Worm (Caenorhabditis elegans) whole organism, L4 larva: ENCODE data around the gene blos-2.

Experiments used
- F44E2.7 ChIP-seq: fragments of 200-800 bp; sonication (Bioruptor generic); IDR thresholded peaks from 2 replicates; pipeline ENCODE4 v2.1.2; 2022; ENCODE audit warnings: missing genetic modification characterization, missing compliant biosample characterization
- R02D3.7 ChIP-seq: fragments of 150-350 bp; sonication (generic microtip); optimal IDR thresholded peaks from 3 replicates; lab custom pipeline; 2014; ENCODE audit warnings: missing biosample characterization, missing genetic modification characterization
- T20F7.1 ChIP-seq: fragments of 200-800 bp; sonication (Bioruptor generic); optimal IDR thresholded peaks from 2 replicates; lab custom pipeline; 2018; ENCODE audit warnings: mild to moderate bottlenecking, missing genetic modification characterization, missing compliant biosample characterization
- ama-1 ChIP-seq: fragments of 150-350 bp; optimal IDR thresholded peaks from 2 replicates; lab custom pipeline; 2014; ENCODE audit warnings: inconsistent platforms, mixed read lengths
- arid-1 ChIP-seq: fragments of 200-800 bp; sonication (Bioruptor generic); conservative IDR thresholded peaks from 2 replicates; pipeline ENCODE4 v1.3.6; 2022; ENCODE audit warnings: missing genetic modification reagents, missing genetic modification characterization, missing compliant biosample characterization
- ceh-20 ChIP-seq: fragments of 200-800 bp; sonication (Bioruptor generic); IDR thresholded peaks from 2 replicates; pipeline ENCODE4 v1.3.6; 2022; ENCODE audit warnings: missing genetic modification reagents, missing genetic modification characterization, missing compliant biosample characterization
- ceh-28 ChIP-seq: fragments of 150-350 bp; optimal IDR thresholded peaks from 2 replicates; lab custom pipeline; 2014; ENCODE audit warnings: missing biosample characterization, missing genetic modification reagents, missing genetic modification characterization
- ceh-32 ChIP-seq: sonication (generic microtip); optimal IDR thresholded peaks from 2 replicates; lab custom pipeline; 2016; ENCODE audit warnings: mild to moderate bottlenecking, missing genetic modification characterization, missing compliant biosample characterization; ENCODE audit not compliant: poor library complexity
- ceh-82 ChIP-seq: sonication (generic microtip); optimal IDR thresholded peaks from 2 replicates; lab custom pipeline; 2017; ENCODE audit warnings: missing biosample characterization, missing genetic modification characterization
- ctbp-1 ChIP-seq: fragments of 200-800 bp; sonication (Bioruptor generic); IDR thresholded peaks from 2 replicates; pipeline ENCODE4 v1.3.6; 2022; ENCODE audit warnings: missing genetic modification reagents, missing genetic modification characterization, missing compliant biosample characterization
- daf-12 ChIP-seq: fragments of 150-350 bp; optimal IDR thresholded peaks from 2 replicates; lab custom pipeline; 2014; ENCODE audit warnings: missing biosample characterization, missing genetic modification reagents, missing genetic modification characterization
- daf-16 ChIP-seq, 3 experiments: sonication (generic microtip); optimal IDR thresholded peaks; 2 replicates each; lab custom pipeline; 2016 to 2017; ENCODE audit warnings: missing genetic modification characterization in 3 of 3, missing genetic modification reagents in 3 of 3, mild to moderate bottlenecking in 2 of 3, missing compliant biosample characterization in 2 of 3, missing biosample characterization in 1 of 3, moderate library complexity in 1 of 3
- daf-19 ChIP-seq: fragments of 200-800 bp; sonication (Bioruptor generic); conservative IDR thresholded peaks from 2 replicates; pipeline ENCODE4 v1.3.6; 2022; ENCODE audit warnings: missing genetic modification characterization, missing compliant biosample characterization
- daf-8 ChIP-seq: fragments of 200-800 bp; sonication (Bioruptor generic); IDR thresholded peaks from 2 replicates; pipeline ENCODE4 v1.3.6; 2022; ENCODE audit warnings: missing genetic modification characterization, missing compliant biosample characterization
- dmd-6 ChIP-seq: fragments of 200-800 bp; sonication (Bioruptor generic); IDR thresholded peaks from 2 replicates; pipeline ENCODE4 v1.3.6; 2022; ENCODE audit warnings: missing genetic modification reagents, missing genetic modification characterization, missing compliant biosample characterization
- dmd-9 ChIP-seq: fragments of 200-800 bp; sonication (Bioruptor generic); IDR thresholded peaks from 2 replicates; pipeline ENCODE4 v1.3.6; 2022; ENCODE audit warnings: missing genetic modification reagents, missing genetic modification characterization, missing compliant biosample characterization
- dpl-1 ChIP-seq: fragments of 150-350 bp; optimal IDR thresholded peaks from 2 replicates; lab custom pipeline; 2014; ENCODE audit warnings: missing biosample characterization, missing genetic modification reagents, missing genetic modification characterization
- dve-1 ChIP-seq: sonication (generic microtip); optimal IDR thresholded peaks from 2 replicates; lab custom pipeline; 2017; ENCODE audit warnings: antibody characterized with exemption, mild to moderate bottlenecking, missing genetic modification characterization, missing compliant biosample characterization; ENCODE audit not compliant: insufficient read depth
- egl-27 ChIP-seq: sonication (generic microtip); optimal IDR thresholded peaks from 3 replicates; lab custom pipeline; 2017; ENCODE audit warnings: missing biosample characterization, missing genetic modification reagents, missing genetic modification characterization
- fkh-10 ChIP-seq: fragments of 150-350 bp; optimal IDR thresholded peaks from 2 replicates; lab custom pipeline; 2014; ENCODE audit warnings: missing biosample characterization, missing genetic modification reagents, missing genetic modification characterization
- gei-8 ChIP-seq: fragments of 200-800 bp; sonication (Bioruptor generic); optimal IDR thresholded peaks from 2 replicates; lab custom pipeline; 2018; ENCODE audit warnings: mild to moderate bottlenecking, missing genetic modification characterization, missing compliant biosample characterization
- hif-1 ChIP-seq, 2 experiments: sonication (generic microtip); optimal IDR thresholded peaks; 2 replicates each; lab custom pipeline; 2016 to 2017; ENCODE audit warnings: missing compliant biosample characterization in 2 of 2, missing genetic modification characterization in 2 of 2, missing genetic modification reagents in 2 of 2, missing genotype in 2 of 2, mild to moderate bottlenecking in 1 of 2
- hlh-11 ChIP-seq: fragments of 200-800 bp; sonication (Bioruptor generic); optimal IDR thresholded peaks from 2 replicates; lab custom pipeline; 2018; ENCODE audit warnings: mild to moderate bottlenecking, missing genetic modification characterization, missing compliant biosample characterization
- hmg-1.1 ChIP-seq: fragments of 200-800 bp; sonication (Bioruptor generic); IDR thresholded peaks from 2 replicates; pipeline ENCODE4 v1.3.6; 2022; ENCODE audit warnings: missing genetic modification reagents, missing genetic modification characterization, missing compliant biosample characterization
- lin-1 ChIP-seq: fragments of 200-800 bp; sonication (Bioruptor generic); IDR thresholded peaks from 2 replicates; pipeline ENCODE4 v1.3.6; 2022; ENCODE audit warnings: missing genetic modification reagents, missing genetic modification characterization, missing compliant biosample characterization
- lin-38 ChIP-seq: fragments of 200-800 bp; sonication (Bioruptor generic); IDR thresholded peaks from 2 replicates; pipeline ENCODE4 v1.3.6; 2022; ENCODE audit warnings: missing genetic modification reagents, missing genetic modification characterization, missing compliant biosample characterization
- lsy-2 ChIP-seq, 2 experiments: fragments of 150-350 bp in 1 of 2; sonication (generic microtip) in 1 of 2; optimal IDR thresholded peaks; 2 replicates each; lab custom pipeline; 2014 to 2017; ENCODE audit warnings: missing biosample characterization in 2 of 2, missing genetic modification characterization in 2 of 2
- mes-2 ChIP-seq: sonication (generic microtip); optimal IDR thresholded peaks from 2 replicates; lab custom pipeline; 2016; ENCODE audit warnings: missing genotype, mild to moderate bottlenecking, missing genetic modification characterization, missing compliant biosample characterization; ENCODE audit not compliant: poor library complexity, severe bottlenecking
- nhr-10 ChIP-seq: fragments of 150-350 bp; optimal IDR thresholded peaks from 2 replicates; lab custom pipeline; 2014; ENCODE audit warnings: missing biosample characterization, missing genetic modification characterization
- nhr-102 ChIP-seq: sonication (generic microtip); optimal IDR thresholded peaks from 2 replicates; lab custom pipeline; 2016; ENCODE audit warnings: mild to moderate bottlenecking, missing genetic modification characterization, moderate library complexity, missing compliant biosample characterization
- nhr-11 ChIP-seq: fragments of 150-350 bp; optimal IDR thresholded peaks from 2 replicates; lab custom pipeline; 2014; ENCODE audit warnings: missing biosample characterization, missing genetic modification characterization
- nhr-25 ChIP-seq: sonication (generic microtip); optimal IDR thresholded peaks from 2 replicates; lab custom pipeline; 2017; ENCODE audit warnings: missing genetic modification characterization, mild to moderate bottlenecking, missing compliant biosample characterization, antibody characterized with exemption, moderate library complexity, borderline replicate concordance; ENCODE audit not compliant: insufficient read depth
- nhr-28 ChIP-seq: fragments of 150-350 bp; optimal IDR thresholded peaks from 2 replicates; lab custom pipeline; 2014; ENCODE audit warnings: missing biosample characterization, missing genetic modification characterization
- nhr-48 ChIP-seq: sonication (generic microtip); optimal IDR thresholded peaks from 2 replicates; lab custom pipeline; 2016; ENCODE audit warnings: mild to moderate bottlenecking, missing genetic modification characterization, missing compliant biosample characterization
- php-3 ChIP-seq: fragments of 200-800 bp; sonication (Bioruptor generic); IDR thresholded peaks from 2 replicates; pipeline ENCODE4 v1.3.6; 2022; ENCODE audit warnings: missing genetic modification reagents, missing genetic modification characterization, missing compliant biosample characterization
- saeg-2 ChIP-seq: fragments of 200-800 bp; sonication (Bioruptor generic); IDR thresholded peaks from 2 replicates; pipeline ENCODE4 v1.3.6; 2022; ENCODE audit warnings: missing genetic modification reagents, missing genetic modification characterization, missing compliant biosample characterization
- sdz-12 ChIP-seq: fragments of 200-800 bp; sonication (Bioruptor generic); optimal IDR thresholded peaks from 2 replicates; lab custom pipeline; 2018; ENCODE audit warnings: mild to moderate bottlenecking, missing genetic modification characterization, missing compliant biosample characterization
- set-16 ChIP-seq: fragments of 200-800 bp; sonication (Bioruptor generic); IDR thresholded peaks from 2 replicates; pipeline ENCODE4 v1.3.6; 2022; ENCODE audit warnings: missing genetic modification reagents, missing genetic modification characterization, missing compliant biosample characterization
- snpc-1.2 ChIP-seq: fragments of 200-800 bp; sonication (Bioruptor generic); IDR thresholded peaks from 2 replicates; pipeline ENCODE4 v1.3.6; 2022; ENCODE audit warnings: missing genetic modification reagents, missing genetic modification characterization, missing compliant biosample characterization
- tag-97 ChIP-seq: fragments of 200-800 bp; sonication (Bioruptor generic); IDR thresholded peaks from 2 replicates; pipeline ENCODE4 v1.3.6; 2022; ENCODE audit warnings: missing genetic modification characterization, missing compliant biosample characterization
- tra-1 ChIP-seq: fragments of 200-800 bp; sonication (Bioruptor generic); IDR thresholded peaks from 2 replicates; pipeline ENCODE4 v1.3.6; 2022; ENCODE audit warnings: missing genetic modification reagents, missing genetic modification characterization, missing compliant biosample characterization
- unc-130 ChIP-seq: sonication (generic microtip); optimal IDR thresholded peaks from 2 replicates; lab custom pipeline; 2016; ENCODE audit warnings: missing genetic modification reagents, missing genetic modification characterization, missing compliant biosample characterization
- unc-39 ChIP-seq: sonication (generic microtip); optimal IDR thresholded peaks from 2 replicates; lab custom pipeline; 2017; ENCODE audit warnings: missing biosample characterization, missing genetic modification characterization
- zip-11 ChIP-seq: fragments of 200-800 bp; sonication (Bioruptor generic); IDR thresholded peaks from 2 replicates; pipeline ENCODE4 v1.3.6; 2022; ENCODE audit warnings: missing genetic modification characterization, missing compliant biosample characterization
- zip-2 ChIP-seq: fragments of 150-350 bp; optimal IDR thresholded peaks from 2 replicates; lab custom pipeline; 2014; ENCODE audit warnings: missing biosample characterization, missing genetic modification characterization
- ztf-11 ChIP-seq: fragments of 150-350 bp; optimal IDR thresholded peaks from 2 replicates; lab custom pipeline; 2014; ENCODE audit warnings: missing biosample characterization, missing genetic modification characterization
- ztf-7 ChIP-seq: fragments of 150-350 bp; optimal IDR thresholded peaks from 2 replicates; lab custom pipeline; 2014; ENCODE audit warnings: missing biosample characterization, missing genetic modification characterization

blos-2 gene

DNA sequence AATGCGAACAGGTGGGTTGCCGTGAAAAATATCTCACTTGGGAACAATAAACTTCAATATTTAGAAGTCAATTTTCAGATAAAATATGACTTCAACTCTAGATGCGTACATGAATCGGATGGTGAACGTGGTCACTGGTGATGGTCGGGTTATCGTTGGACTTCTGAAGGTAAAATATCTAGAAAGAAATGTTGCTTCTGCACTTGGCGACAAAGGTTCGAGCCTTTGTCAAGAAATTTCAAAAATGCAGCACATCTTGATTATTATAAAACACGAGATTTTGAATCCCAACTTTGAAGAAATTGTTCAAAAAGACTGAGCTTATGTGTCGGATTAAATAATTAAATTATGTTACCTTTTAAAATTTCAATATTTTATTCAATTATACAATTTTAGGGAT is 7.6 kb upstream of the blos-2 start, which contains the start of gene lsm-8:
Gene lsm-8 (plus strand): TSS at position 79 of the 400 bp plus-strand sequence.
- TF ChIP-seq arid-1 (GFP tag; lab: Robert Waterston, UW), result no peak
- no peak for TF ChIP-seq daf-19 (GFP tag; lab: Robert Waterston, UW)
- no peak for TF ChIP-seq fkh-10 (GFP tag; lab: Kevin White, UChicago)
- TF ChIP-seq mes-2 (tag; lab: Kevin White, UChicago), result peak; percentile 15
- TF ChIP-seq gei-8 (GFP tag; lab: Kevin White, UChicago), result no peak
- TF ChIP-seq snpc-1.2 (GFP tag; lab: Robert Waterston, UW), result no peak

DNA sequence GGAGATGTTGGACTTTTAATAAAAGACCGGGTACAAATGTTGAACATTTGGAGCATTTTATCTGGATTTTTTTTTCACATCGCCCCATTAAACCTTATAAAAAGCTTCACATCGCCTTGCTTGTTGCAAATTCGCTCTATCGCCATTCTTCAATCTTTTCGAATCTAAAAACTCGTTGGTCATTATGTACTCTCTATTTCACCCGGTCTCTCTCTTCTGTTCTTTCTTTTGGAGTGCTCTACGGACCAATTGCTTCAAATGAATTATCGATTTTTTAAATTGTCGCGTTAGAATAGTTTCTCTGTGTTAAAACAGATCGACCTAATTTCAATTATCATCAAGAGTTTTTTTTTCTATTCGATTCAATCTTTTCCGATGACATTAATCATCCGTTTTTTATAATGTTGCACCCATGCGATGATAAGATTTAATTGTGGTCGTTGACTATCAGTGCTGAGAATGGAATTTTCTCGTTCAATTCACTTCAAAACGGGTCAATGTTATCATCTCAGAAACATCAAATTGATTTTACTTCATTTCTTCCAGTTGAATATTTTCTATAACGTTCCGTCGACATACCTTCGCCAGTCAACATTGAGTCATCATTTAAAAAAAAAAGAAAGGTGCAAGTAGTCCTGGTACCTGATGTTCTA is 6.5 kb upstream of the blos-2 start:
- no peak for TF ChIP-seq R02D3.7 (tag; lab: Kevin White, UChicago)
- no peak for TF ChIP-seq sdz-12 (GFP tag; lab: Kevin White, UChicago)
- peak; percentile 38 for TF ChIP-seq dve-1
- no peak for TF ChIP-seq arid-1 (GFP tag; lab: Robert Waterston, UW)
- peak in 1 of 2 experiments; percentile 59 for TF ChIP-seq lsy-2 (tag; optimal IDR thresholded peaks at IDR 0.05; lab: Kevin White, UChicago)
- no peak for TF ChIP-seq nhr-11 (tag; lab: Kevin White, UChicago)
- TF ChIP-seq dmd-6 (GFP tag; lab: Robert Waterston, UW), result peak; percentile 43; the same call in 1 of the 2 replicates
- no peak for TF ChIP-seq ztf-7 (tag; lab: Kevin White, UChicago)
- no peak for TF ChIP-seq set-16
- no peak for TF ChIP-seq egl-27 (tag; lab: Kevin White, UChicago)
- TF ChIP-seq unc-130 (GFP tag; lab: Kevin White, UChicago), result no peak
- peak; percentile 46 for TF ChIP-seq hlh-11 (tag; lab: Kevin White, UChicago)
- TF ChIP-seq nhr-25 (tag; lab: Kevin White, UChicago), result no peak
- no peak for TF ChIP-seq lin-1 (GFP tag; lab: Robert Waterston, UW)
- TF ChIP-seq T20F7.1 (GFP tag; lab: Kevin White, UChicago), result peak; percentile 17
- peak; percentile 19 for TF ChIP-seq nhr-48
- 0 out of 2 replicates have a peak, but pooled peaks have one; percentile 25 for TF ChIP-seq ceh-20
- TF ChIP-seq F44E2.7 (GFP tag; lab: Robert Waterston, UW), result no peak
- TF ChIP-seq ceh-82, result no peak
- no peak for TF ChIP-seq hmg-1.1 (GFP tag; lab: Robert Waterston, UW)
- no peak for TF ChIP-seq php-3 (GFP tag; lab: Robert Waterston, UW)
- TF ChIP-seq ceh-32 (tag; lab: Kevin White, UChicago), result no peak
- TF ChIP-seq lin-38 (GFP tag; lab: Robert Waterston, UW), result peak; percentile 51
- TF ChIP-seq hif-1 (tag; optimal IDR thresholded peaks at IDR 0.05; lab: Kevin White, UChicago), result no peak
- peak; percentile 69 for TF ChIP-seq ceh-28 (tag; lab: Kevin White, UChicago)
- no peak for TF ChIP-seq tag-97
- no peak for TF ChIP-seq ctbp-1 (GFP tag; lab: Robert Waterston, UW)
- no peak for TF ChIP-seq nhr-10 (tag; lab: Kevin White, UChicago)
- TF ChIP-seq tra-1, result no peak
- no peak for TF ChIP-seq ama-1 (lab: Kevin White, UChicago)
- TF ChIP-seq nhr-28 (tag; lab: Kevin White, UChicago), result peak; percentile 64
- TF ChIP-seq nhr-102 (tag; lab: Kevin White, UChicago), result no peak
- TF ChIP-seq ztf-11 (tag; lab: Kevin White, UChicago), result no peak
- no peak for TF ChIP-seq zip-11 (GFP tag; lab: Robert Waterston, UW)
- TF ChIP-seq snpc-1.2 (GFP tag; lab: Robert Waterston, UW), result no peak
- no peak for TF ChIP-seq daf-16 (GFP tag; optimal IDR thresholded peaks at IDR 0.05; lab: Kevin White, UChicago)
- TF ChIP-seq daf-16 (tag; optimal IDR thresholded peaks at IDR 0.05; lab: Kevin White, UChicago), result peak; percentile 59
- no peak for TF ChIP-seq dmd-9 (GFP tag; lab: Robert Waterston, UW)
- TF ChIP-seq daf-12, result no peak
- TF ChIP-seq saeg-2 (GFP tag; lab: Robert Waterston, UW), result no peak
- no peak for TF ChIP-seq unc-39 (tag; lab: Kevin White, UChicago)
- TF ChIP-seq daf-8 (GFP tag; lab: Robert Waterston, UW), result no peak
- peak; percentile 17 for TF ChIP-seq dpl-1 (GFP tag; lab: Kevin White, UChicago)
- no peak for TF ChIP-seq zip-2
